Worm (Caenorhabditis elegans) whole organism, L4 larva: ENCODE measurements around the gene Y38H8A.7.

Experiments used
- D1046.2 ChIP-seq: fragments of 200-800 bp; sonication (Bioruptor generic); IDR thresholded peaks from 2 replicates; pipeline ENCODE4 v1.3.6; 2022; ENCODE audit warnings: missing genetic modification characterization, missing compliant biosample characterization
- F26F4.8 ChIP-seq: fragments of 200-800 bp; sonication (Bioruptor generic); conservative IDR thresholded peaks from 2 replicates; pipeline ENCODE4 v1.3.6; 2022; ENCODE audit warnings: missing genetic modification characterization, missing compliant biosample characterization
- T20F7.1 ChIP-seq: fragments of 200-800 bp; sonication (Bioruptor generic); optimal IDR thresholded peaks from 2 replicates; lab custom pipeline; 2018; ENCODE audit warnings: mild to moderate bottlenecking, missing genetic modification characterization, missing compliant biosample characterization
- Y75B8A.6 ChIP-seq: fragments of 200-800 bp; sonication (Bioruptor generic); IDR thresholded peaks from 2 replicates; pipeline ENCODE4 v1.3.6; 2022; ENCODE audit warnings: missing genetic modification reagents, missing genetic modification characterization, missing compliant biosample characterization
- aha-1 ChIP-seq: fragments of 150-350 bp; peaks from one replicate; lab custom pipeline; 2014; ENCODE audit warnings: missing biosample characterization, missing genetic modification characterization
- arid-1 ChIP-seq: fragments of 200-800 bp; sonication (Bioruptor generic); conservative IDR thresholded peaks from 2 replicates; pipeline ENCODE4 v1.3.6; 2022; ENCODE audit warnings: missing genetic modification reagents, missing genetic modification characterization, missing compliant biosample characterization
- ceh-44 ChIP-seq: fragments of 200-800 bp; sonication (Bioruptor generic); IDR thresholded peaks from 2 replicates; pipeline ENCODE4 v1.3.6; 2022; ENCODE audit warnings: missing genetic modification reagents, missing genetic modification characterization, missing compliant biosample characterization
- ces-1 ChIP-seq: fragments of 150-350 bp; sonication (generic microtip); optimal IDR thresholded peaks from 4 replicates; lab custom pipeline; 2014; ENCODE audit warnings: missing biosample characterization, missing genetic modification reagents, missing genetic modification characterization
- daf-16 ChIP-seq, 3 experiments: sonication (generic microtip); optimal IDR thresholded peaks; 2 replicates each; lab custom pipeline; 2016 to 2017; ENCODE audit warnings: missing genetic modification characterization in 3 of 3, missing genetic modification reagents in 3 of 3, mild to moderate bottlenecking in 2 of 3, missing compliant biosample characterization in 2 of 3, missing biosample characterization in 1 of 3, moderate library complexity in 1 of 3
- dpl-1 ChIP-seq: fragments of 150-350 bp; optimal IDR thresholded peaks from 2 replicates; lab custom pipeline; 2014; ENCODE audit warnings: missing biosample characterization, missing genetic modification reagents, missing genetic modification characterization
- egl-27 ChIP-seq: sonication (generic microtip); optimal IDR thresholded peaks from 3 replicates; lab custom pipeline; 2017; ENCODE audit warnings: missing biosample characterization, missing genetic modification reagents, missing genetic modification characterization
- egl-43 ChIP-seq: fragments of 200-800 bp; sonication (Bioruptor generic); IDR thresholded peaks from 2 replicates; pipeline ENCODE4 v1.3.6; 2022; ENCODE audit warnings: missing genetic modification reagents, missing genetic modification characterization, missing compliant biosample characterization
- hlh-30 ChIP-seq: sonication (generic microtip); optimal IDR thresholded peaks from 2 replicates; lab custom pipeline; 2017; ENCODE audit warnings: antibody characterized with exemption, mild to moderate bottlenecking, missing genetic modification characterization, missing compliant biosample characterization; ENCODE audit not compliant: insufficient read depth
- hmg-1.1 ChIP-seq: fragments of 200-800 bp; sonication (Bioruptor generic); IDR thresholded peaks from 2 replicates; pipeline ENCODE4 v1.3.6; 2022; ENCODE audit warnings: missing genetic modification reagents, missing genetic modification characterization, missing compliant biosample characterization
- lin-29 ChIP-seq: fragments of 200-800 bp; sonication (Bioruptor generic); IDR thresholded peaks from 2 replicates; pipeline ENCODE4 v1.3.6; 2022; ENCODE audit warnings: missing genetic modification reagents, missing genetic modification characterization, missing compliant biosample characterization
- lin-39 ChIP-seq: fragments of 150-350 bp; optimal IDR thresholded peaks from 2 replicates; lab custom pipeline; 2014; ENCODE audit warnings: missing biosample characterization, missing genetic modification reagents, missing genetic modification characterization
- lsy-2 ChIP-seq, 2 experiments: fragments of 150-350 bp in 1 of 2; sonication (generic microtip) in 1 of 2; optimal IDR thresholded peaks; 2 replicates each; lab custom pipeline; 2014 to 2017; ENCODE audit warnings: missing biosample characterization in 2 of 2, missing genetic modification characterization in 2 of 2
- madf-5 ChIP-seq, 2 experiments: fragments of 200-800 bp; sonication (Bioruptor generic); IDR thresholded peaks; 2 replicates each; pipeline ENCODE4 v1.3.6; 2022; ENCODE audit warnings: missing compliant biosample characterization in 2 of 2, missing genetic modification characterization in 2 of 2
- mes-2 ChIP-seq: sonication (generic microtip); optimal IDR thresholded peaks from 2 replicates; lab custom pipeline; 2016; ENCODE audit warnings: missing genotype, mild to moderate bottlenecking, missing genetic modification characterization, missing compliant biosample characterization; ENCODE audit not compliant: poor library complexity, severe bottlenecking
- mxl-3 ChIP-seq: fragments of 200-800 bp; sonication (Bioruptor generic); optimal IDR thresholded peaks from 2 replicates; lab custom pipeline; 2018; ENCODE audit warnings: mild to moderate bottlenecking, missing genetic modification characterization, missing compliant biosample characterization
- nhr-41 ChIP-seq: fragments of 200-800 bp; sonication (Bioruptor generic); IDR thresholded peaks from 2 replicates; pipeline ENCODE4 v1.3.6; 2022; ENCODE audit warnings: missing genetic modification reagents, missing genetic modification characterization, missing compliant biosample characterization
- nhr-42 ChIP-seq: fragments of 200-800 bp; sonication (Bioruptor generic); IDR thresholded peaks from 2 replicates; pipeline ENCODE4 v1.3.6; 2022; ENCODE audit warnings: missing genetic modification characterization, missing compliant biosample characterization
- nhr-6 ChIP-seq: fragments of 150-350 bp; optimal IDR thresholded peaks from 2 replicates; lab custom pipeline; 2014; ENCODE audit warnings: missing biosample characterization, missing genetic modification characterization
- pha-4 ChIP-seq, 2 experiments: fragments of 150-350 bp in 1 of 2; fragments of 200-800 bp in 1 of 2; sonication (Bioruptor generic) in 1 of 2; IDR thresholded peaks in 1 of 2; optimal IDR thresholded peaks in 1 of 2; 2 replicates each; pipeline versions ENCODE4 v1.3.6 to Lab custom; 2014 to 2022; ENCODE audit warnings: missing genetic modification characterization in 2 of 2, missing genetic modification reagents in 2 of 2, missing biosample characterization in 1 of 2, missing compliant biosample characterization in 1 of 2
- rbr-2 ChIP-seq: sonication (generic microtip); optimal IDR thresholded peaks from 2 replicates; lab custom pipeline; 2016; ENCODE audit warnings: missing genotype, missing genetic modification characterization, missing compliant biosample characterization
- sdz-12 ChIP-seq: fragments of 200-800 bp; sonication (Bioruptor generic); optimal IDR thresholded peaks from 2 replicates; lab custom pipeline; 2018; ENCODE audit warnings: mild to moderate bottlenecking, missing genetic modification characterization, missing compliant biosample characterization
- snpc-1.2 ChIP-seq: fragments of 200-800 bp; sonication (Bioruptor generic); IDR thresholded peaks from 2 replicates; pipeline ENCODE4 v1.3.6; 2022; ENCODE audit warnings: missing genetic modification reagents, missing genetic modification characterization, missing compliant biosample characterization
- tag-97 ChIP-seq: fragments of 200-800 bp; sonication (Bioruptor generic); IDR thresholded peaks from 2 replicates; pipeline ENCODE4 v1.3.6; 2022; ENCODE audit warnings: missing genetic modification characterization, missing compliant biosample characterization
- unc-130 ChIP-seq: sonication (generic microtip); optimal IDR thresholded peaks from 2 replicates; lab custom pipeline; 2016; ENCODE audit warnings: missing genetic modification reagents, missing genetic modification characterization, missing compliant biosample characterization
- unc-62 ChIP-seq, 3 experiments: fragments of 150-350 bp in 1 of 3; sonication (generic microtip); optimal IDR thresholded peaks in 2 of 3; peaks in 1 of 3; 1 replicate in 1 of 3; 2 replicates in 2 of 3; lab custom pipeline; 2014 to 2017; ENCODE audit warnings: missing biosample characterization in 3 of 3, missing genetic modification characterization in 3 of 3, missing genetic modification reagents in 3 of 3, missing genotype in 1 of 3
- zfp-3 ChIP-seq: fragments of 200-800 bp; sonication (Bioruptor generic); conservative IDR thresholded peaks from 2 replicates; pipeline ENCODE4 v1.3.6; 2022; ENCODE audit warnings: missing genetic modification reagents, missing genetic modification characterization, missing compliant biosample characterization
- zip-11 ChIP-seq: fragments of 200-800 bp; sonication (Bioruptor generic); IDR thresholded peaks from 2 replicates; pipeline ENCODE4 v1.3.6; 2022; ENCODE audit warnings: missing genetic modification characterization, missing compliant biosample characterization
- ztf-11 ChIP-seq: fragments of 150-350 bp; optimal IDR thresholded peaks from 2 replicates; lab custom pipeline; 2014; ENCODE audit warnings: missing biosample characterization, missing genetic modification characterization
- ztf-7 ChIP-seq: fragments of 150-350 bp; optimal IDR thresholded peaks from 2 replicates; lab custom pipeline; 2014; ENCODE audit warnings: missing biosample characterization, missing genetic modification characterization

Gene Y38H8A.7

ce11 chrIV:13493719-13494118, 38.4 kb downstream of the Y38H8A.7 start:
- TF ChIP-seq zfp-3 (GFP tag; lab: Robert Waterston, UW): no peak
- TF ChIP-seq lin-39: no peak
- TF ChIP-seq ces-1 (GFP tag; lab: Kevin White, UChicago): no peak
- no peak for TF ChIP-seq lsy-2 (tag; optimal IDR thresholded peaks at IDR 0.05; lab: Kevin White, UChicago)
- TF ChIP-seq nhr-41 (GFP tag; lab: Robert Waterston, UW): no peak
- TF ChIP-seq nhr-42 (GFP tag; lab: Robert Waterston, UW): no peak
- no peak for TF ChIP-seq T20F7.1 (GFP tag; lab: Kevin White, UChicago)
- TF ChIP-seq ceh-44 (GFP tag; lab: Robert Waterston, UW): no peak
- TF ChIP-seq dpl-1: no peak
- TF ChIP-seq madf-5 (GFP tag; IDR thresholded peaks at IDR 0.05; lab: Robert Waterston, UW): no peak
- TF ChIP-seq Y75B8A.6 (GFP tag; lab: Robert Waterston, UW): no peak
- TF ChIP-seq daf-16 (GFP tag; optimal IDR thresholded peaks at IDR 0.05; lab: Kevin White, UChicago): no peak
- TF ChIP-seq daf-16 (tag; optimal IDR thresholded peaks at IDR 0.05; lab: Kevin White, UChicago): no peak
- no peak for TF ChIP-seq egl-27
- no peak for TF ChIP-seq zip-11 (GFP tag; lab: Robert Waterston, UW)
- TF ChIP-seq sdz-12 (GFP tag; lab: Kevin White, UChicago): no peak
- TF ChIP-seq aha-1 (tag; lab: Kevin White, UChicago): no peak
- no peak for TF ChIP-seq F26F4.8 (GFP tag; lab: Robert Waterston, UW)
- TF ChIP-seq pha-4 (GFP tag; IDR thresholded peaks at IDR 0.05; lab: Robert Waterston, UW): no peak
- no peak for TF ChIP-seq pha-4 (tag; optimal IDR thresholded peaks at IDR 0.05; lab: Kevin White, UChicago)
- no peak for TF ChIP-seq egl-43

ce11 chrIV:13502806-13503363, 47.6 kb downstream of the Y38H8A.7 start, which contains the start of gene tbc-9:
tbc-9 (minus strand) TSS chrIV:13502856.
- TF ChIP-seq nhr-41 (GFP tag; lab: Robert Waterston, UW): no peak
- TF ChIP-seq ztf-11 (tag; lab: Kevin White, UChicago): no peak
- TF ChIP-seq hmg-1.1 (GFP tag; lab: Robert Waterston, UW): no peak
- no peak for TF ChIP-seq lin-29 (GFP tag; lab: Robert Waterston, UW)
- no peak for TF ChIP-seq T20F7.1 (GFP tag; lab: Kevin White, UChicago)
- TF ChIP-seq F26F4.8 (GFP tag; lab: Robert Waterston, UW): no peak
- TF ChIP-seq unc-62 (GFP tag; optimal IDR thresholded peaks at IDR 0.05 in 1 of 2; lab: Kevin White, UChicago): no peak
- TF ChIP-seq unc-62 (tag; optimal IDR thresholded peaks at IDR 0.05; lab: Kevin White, UChicago): no peak
- TF ChIP-seq daf-16 (GFP tag; optimal IDR thresholded peaks at IDR 0.05; lab: Kevin White, UChicago): no peak
- peak; percentile 57 for TF ChIP-seq daf-16 (tag; optimal IDR thresholded peaks at IDR 0.05; lab: Kevin White, UChicago)
- no peak for TF ChIP-seq D1046.2 (GFP tag; lab: Robert Waterston, UW)
- TF ChIP-seq arid-1 (GFP tag; lab: Robert Waterston, UW): no peak
- no peak for TF ChIP-seq snpc-1.2 (GFP tag; lab: Robert Waterston, UW)
- no peak for TF ChIP-seq pha-4 (GFP tag; IDR thresholded peaks at IDR 0.05; lab: Robert Waterston, UW)
- peak; percentile 51 for TF ChIP-seq pha-4 (tag; optimal IDR thresholded peaks at IDR 0.05; lab: Kevin White, UChicago)
- no peak for TF ChIP-seq hlh-30 (tag; lab: Kevin White, UChicago)
- TF ChIP-seq mxl-3 (GFP tag; lab: Kevin White, UChicago): no peak
- no peak for TF ChIP-seq tag-97
- no peak for TF ChIP-seq nhr-6 (tag; lab: Kevin White, UChicago)
- no peak for TF ChIP-seq rbr-2 (tag; lab: Kevin White, UChicago)
- no peak for TF ChIP-seq ztf-7 (tag; lab: Kevin White, UChicago)
- peak; percentile 6 for TF ChIP-seq mes-2 (tag; lab: Kevin White, UChicago)

DNA sequence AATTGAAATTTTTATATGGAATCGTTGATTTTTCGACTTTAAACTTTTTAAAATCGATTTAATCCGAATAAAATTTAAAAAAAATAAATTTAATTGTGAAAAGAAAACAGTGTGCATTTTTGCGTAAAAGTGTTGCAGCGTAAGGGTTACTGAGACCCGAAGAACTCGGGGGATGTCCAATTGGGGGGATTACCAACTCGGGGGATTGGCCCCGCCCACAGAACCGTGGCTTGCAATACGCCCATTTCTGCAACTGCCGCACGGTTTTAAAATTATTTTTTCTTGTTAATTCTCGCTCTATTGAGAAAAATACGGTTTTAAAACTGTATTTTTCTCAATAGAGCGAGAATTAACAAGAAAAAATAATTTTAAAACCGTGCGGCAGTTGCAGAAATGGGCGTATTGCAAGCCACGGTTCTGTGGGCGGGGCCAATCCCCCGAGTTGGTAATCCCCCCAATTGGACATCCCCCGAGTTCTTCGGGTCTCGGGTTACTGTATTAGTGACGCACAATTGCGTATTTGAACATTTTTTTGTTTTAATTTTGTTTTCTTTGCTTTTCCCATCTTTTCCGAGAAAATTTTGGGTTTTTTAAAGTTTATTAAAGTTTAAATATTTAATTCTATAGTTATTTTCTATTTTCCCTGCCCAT, 48.2 kb downstream of the Y38H8A.7 start:
- TF ChIP-seq unc-130 (GFP tag; lab: Kevin White, UChicago) (peak; percentile 36), mes-2 (tag; lab: Kevin White, UChicago) (peak; percentile 13)
